Fruit fly (Drosophila melanogaster): ENCODE results near the gene Cnot4.

The Cnot4 gene

DNA sequence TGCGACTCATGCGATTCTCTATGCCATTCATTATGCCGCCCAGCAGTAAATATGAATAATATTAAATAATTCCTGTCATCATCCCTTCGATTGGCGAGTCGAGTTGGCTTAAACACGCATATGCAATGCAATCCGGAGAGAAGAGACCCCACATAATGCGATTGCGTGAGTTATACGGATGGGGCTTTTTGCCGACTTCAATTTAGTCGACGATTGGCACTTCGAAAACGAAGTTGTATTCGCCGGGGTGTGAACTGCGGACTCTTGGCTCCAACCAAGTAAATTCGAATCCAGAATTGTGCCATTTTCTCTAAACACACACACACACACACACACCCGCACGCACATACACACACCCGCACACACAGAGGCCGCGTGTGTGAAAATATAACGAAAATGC is 20.2 kb upstream of the Cnot4 start:
- TF ChIP-seq CG3032 (tag; optimal IDR thresholded peaks at IDR 0.05) (no peak), Sox102F (GFP tag; optimal IDR thresholded peaks at IDR 0.05) (no peak), CG6276 (GFP tag; optimal IDR thresholded peaks at IDR 0.05) (no peak), CG7368 (GFP tag; optimal IDR thresholded peaks at IDR 0.05) (no peak), CG32006 (GFP tag; optimal IDR thresholded peaks at IDR 0.05) (no peak), acj6 (GFP tag; optimal IDR thresholded peaks at IDR 0.05) (no peak), Sox15 (GFP tag; optimal IDR thresholded peaks at IDR 0.05) (no peak), CG6854 (GFP tag; optimal IDR thresholded peaks at IDR 0.05) (no peak), CG11902 (GFP tag; optimal IDR thresholded peaks at IDR 0.05) (no peak), spab (GFP tag; optimal IDR thresholded peaks at IDR 0.05) (no peak), Hr38 (GFP tag; optimal IDR thresholded peaks at IDR 0.05) (no peak), OdsH (GFP tag; optimal IDR thresholded peaks at IDR 0.05) (no peak), CG11762 (GFP tag; optimal IDR thresholded peaks at IDR 0.05; ENCODE audit: insufficient read depth) (no peak), svp (GFP tag) (no peak), CG4318 (GFP tag; optimal IDR thresholded peaks at IDR 0.05) (no peak), achi (GFP tag; optimal IDR thresholded peaks at IDR 0.05) (no peak)

DNA sequence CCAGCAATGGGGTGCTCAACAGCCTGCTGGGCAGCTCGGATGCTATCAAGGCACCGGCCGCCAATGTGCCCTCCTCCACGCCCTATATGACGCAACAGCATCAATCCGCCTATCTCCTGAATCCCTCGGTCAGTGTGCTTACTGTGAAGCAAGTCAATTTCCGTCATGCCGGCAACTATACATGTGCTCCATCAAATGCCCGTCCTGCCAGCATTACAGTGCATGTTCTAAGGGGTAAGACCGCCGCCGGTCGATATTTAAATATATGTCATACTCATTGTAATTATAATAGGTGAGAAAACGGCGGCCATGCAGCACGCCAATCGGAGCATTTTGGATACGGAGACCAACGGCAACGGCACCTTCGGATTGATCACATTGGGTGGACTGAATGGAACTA is 17.9 kb upstream of the Cnot4 start:
- TF ChIP-seq CG3032 (tag; optimal IDR thresholded peaks at IDR 0.05) = no peak
- no peak for TF ChIP-seq Ets21C (GFP tag; optimal IDR thresholded peaks at IDR 0.05)
- TF ChIP-seq fd59A (GFP tag; optimal IDR thresholded peaks at IDR 0.05) = no peak
- no peak for TF ChIP-seq CG8632 (GFP tag; optimal IDR thresholded peaks at IDR 0.05)
- no peak for TF ChIP-seq CG8119 (GFP tag; IDR thresholded peaks at IDR 0.05)
- TF ChIP-seq CG11294 (GFP tag; IDR thresholded peaks at IDR 0.05) = no peak
- TF ChIP-seq CG8319 (GFP tag; optimal IDR thresholded peaks at IDR 0.05) = no peak
- TF ChIP-seq Eip75B (GFP tag; optimal IDR thresholded peaks at IDR 0.05) = no peak
- no peak for TF ChIP-seq Sox15 (GFP tag; optimal IDR thresholded peaks at IDR 0.05)

DNA sequence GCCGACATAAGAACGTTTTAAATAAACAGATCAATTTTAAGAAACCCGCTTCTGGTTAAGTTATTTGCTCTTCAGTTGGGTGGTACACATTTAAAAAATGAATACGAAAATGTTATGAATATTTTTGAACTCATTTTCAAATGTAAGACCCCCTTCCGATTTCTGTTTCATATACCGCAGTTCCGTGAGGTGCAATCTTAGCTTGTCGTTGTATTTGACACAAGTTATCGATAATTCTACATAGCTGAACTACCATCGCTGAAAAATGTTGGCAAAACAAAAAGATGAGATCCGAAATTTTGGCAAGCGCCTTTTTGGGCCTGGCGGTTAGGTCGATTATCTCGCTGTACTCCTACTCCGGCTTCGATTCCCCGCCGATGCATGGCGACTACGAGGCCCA is 16.7 kb upstream of the Cnot4 start, which contains the start of gene gny:
gny (plus strand) TSS at position 239 of the 400 bp plus-strand sequence.
- peak; percentile 18 for TF ChIP-seq Eip78C (GFP tag)
- TF ChIP-seq CG10631 (GFP tag; optimal IDR thresholded peaks at IDR 0.05) = no peak

DNA sequence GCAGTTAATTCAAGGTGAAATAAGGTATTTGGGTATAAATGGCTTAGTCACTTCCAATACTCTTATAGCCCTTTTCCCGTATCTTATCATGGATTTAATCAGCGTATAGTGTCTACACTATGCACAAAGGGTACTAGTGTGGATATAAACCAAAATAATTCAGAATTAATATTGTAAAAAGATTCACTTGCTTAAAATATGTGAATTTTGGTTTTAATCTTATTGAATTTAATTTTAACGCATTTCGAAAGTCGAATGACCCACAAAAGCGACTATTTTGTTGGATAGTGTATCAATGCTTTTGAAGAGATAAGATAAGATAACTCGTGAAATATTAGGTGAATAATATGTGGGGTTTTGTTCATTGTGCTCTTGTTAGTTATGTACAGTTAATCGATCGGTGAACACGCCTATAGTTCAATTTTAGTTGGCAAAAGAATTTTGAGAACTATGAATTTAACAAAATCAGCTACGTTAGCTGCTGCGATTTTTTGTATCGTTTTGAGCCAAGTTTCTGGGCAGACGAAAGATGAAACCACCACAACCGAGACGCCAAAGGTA is 14.5 kb upstream of the Cnot4 start, which contains the start of gene CG5096:
CG5096 (plus strand) TSS at position 374 of the 561 bp plus-strand sequence.
- TF ChIP-seq cyc (GFP tag; optimal IDR thresholded peaks at IDR 0.05) = peak; percentile 64
- peak; percentile 43 for TF ChIP-seq CG10631 (GFP tag; optimal IDR thresholded peaks at IDR 0.05)
- TF ChIP-seq CG34406 (GFP tag; optimal IDR thresholded peaks at IDR 0.05) = peak; percentile 73
- peak; percentile 39 for TF ChIP-seq CG3032 (tag; optimal IDR thresholded peaks at IDR 0.05)
- TF ChIP-seq Smox (GFP tag; optimal IDR thresholded peaks at IDR 0.05) = no peak
- no peak for TF ChIP-seq CG6854 (GFP tag; optimal IDR thresholded peaks at IDR 0.05)
- no peak for TF ChIP-seq CG6276 (GFP tag; optimal IDR thresholded peaks at IDR 0.05)
- no peak for TF ChIP-seq eg (GFP tag; IDR thresholded peaks at IDR 0.05)
- TF ChIP-seq CG11902 (GFP tag; optimal IDR thresholded peaks at IDR 0.05) = peak; percentile 14
- peak; percentile 33 for TF ChIP-seq fkh (GFP tag; optimal IDR thresholded peaks at IDR 0.05)
- no peak for TF ChIP-seq CG6163 (GFP tag; IDR thresholded peaks at IDR 0.05)
- peak; percentile 51 for TF ChIP-seq CG10669 (GFP tag; optimal IDR thresholded peaks at IDR 0.05)
- TF ChIP-seq pdm3 (GFP tag; optimal IDR thresholded peaks at IDR 0.05) = no peak
- no peak for TF ChIP-seq CG6808 (GFP tag; optimal IDR thresholded peaks at IDR 0.05)
- TF ChIP-seq CG31627 (GFP tag; optimal IDR thresholded peaks at IDR 0.05) = peak; percentile 59
- no peak; the same call in 1 of the 2 replicates for TF ChIP-seq Gug (GFP tag; IDR thresholded peaks at IDR 0.05)
- TF ChIP-seq net (GFP tag; optimal IDR thresholded peaks at IDR 0.05) = no peak
- TF ChIP-seq Eip78C (GFP tag) = peak; percentile 92
- TF ChIP-seq Sox14 (GFP tag; optimal IDR thresholded peaks at IDR 0.05) = peak; percentile 63
- TF ChIP-seq lz (GFP tag; optimal IDR thresholded peaks at IDR 0.05) = peak; percentile 66
- peak; percentile 60 for TF ChIP-seq acj6 (GFP tag; optimal IDR thresholded peaks at IDR 0.05)
- peak; percentile 69 for TF ChIP-seq CG6792 (GFP tag; optimal IDR thresholded peaks at IDR 0.05)
- no peak for TF ChIP-seq fd85E (GFP tag; optimal IDR thresholded peaks at IDR 0.05)
- peak; percentile 80 for TF ChIP-seq Met (GFP tag; optimal IDR thresholded peaks at IDR 0.05)
- TF ChIP-seq OdsH (GFP tag; optimal IDR thresholded peaks at IDR 0.05) = peak; percentile 55
- TF ChIP-seq CG7368 (GFP tag; optimal IDR thresholded peaks at IDR 0.05) = peak; percentile 51
- peak; percentile 29 for TF ChIP-seq dsx (GFP tag; optimal IDR thresholded peaks at IDR 0.05; ENCODE audit: poor library complexity, severe bottlenecking)
- TF ChIP-seq CG4318 (GFP tag; optimal IDR thresholded peaks at IDR 0.05) = no peak
- TF ChIP-seq spab (GFP tag; optimal IDR thresholded peaks at IDR 0.05) = no peak
- peak; percentile 36 for TF ChIP-seq CG8319 (GFP tag; optimal IDR thresholded peaks at IDR 0.05)
- peak; percentile 76 for TF ChIP-seq topi (GFP tag; optimal IDR thresholded peaks at IDR 0.05)
- TF ChIP-seq CG9139 (GFP tag; optimal IDR thresholded peaks at IDR 0.05) = no peak

Measured in whole organism, prepupa.